Worm (Caenorhabditis elegans) whole organism, young adult: ENCODE measurements around the gene fbxa-222.

Experiments
- B0261.1 ChIP-seq: sonication (generic microtip); optimal IDR thresholded peaks from 2 replicates; lab custom pipeline; 2016; ENCODE audit warnings: mild to moderate bottlenecking, missing genetic modification characterization, moderate library complexity, missing compliant biosample characterization
- F23B12.7 ChIP-seq: sonication (generic microtip); optimal IDR thresholded peaks from 2 replicates; lab custom pipeline; 2017; ENCODE audit warnings: missing genetic modification characterization, mild to moderate bottlenecking, missing compliant biosample characterization, antibody characterized with exemption, moderate library complexity; ENCODE audit not compliant: insufficient read depth
- F49E8.2 ChIP-seq: sonication (generic microtip); optimal IDR thresholded peaks from 3 replicates; lab custom pipeline; 2017; ENCODE audit warnings: missing genetic modification characterization, mild to moderate bottlenecking, missing compliant biosample characterization, antibody characterized with exemption, moderate library complexity; ENCODE audit not compliant: insufficient read depth
- T26A5.8 ChIP-seq: sonication (generic microtip); optimal IDR thresholded peaks from 2 replicates; lab custom pipeline; 2016; ENCODE audit warnings: missing genetic modification characterization, missing compliant biosample characterization
- Y53F4B.3 ChIP-seq: fragments of 200-800 bp; sonication (Bioruptor generic); IDR thresholded peaks from 2 replicates; pipeline ENCODE4 v1.3.6; 2022; ENCODE audit warnings: missing genetic modification reagents, missing genetic modification characterization, missing compliant biosample characterization
- Y53G8AR.9 ChIP-seq: fragments of 200-800 bp; sonication (Bioruptor generic); conservative IDR thresholded peaks from 2 replicates; pipeline ENCODE4 v1.3.6; 2022; ENCODE audit warnings: missing genetic modification reagents, missing genetic modification characterization, missing compliant biosample characterization
- Y67H2A.10 ChIP-seq: fragments of 200-800 bp; sonication (Bioruptor generic); conservative IDR thresholded peaks from 2 replicates; pipeline ENCODE4 v1.3.6; 2022; ENCODE audit warnings: missing genetic modification reagents, missing genetic modification characterization, missing compliant biosample characterization
- Y79H2A.3 ChIP-seq: fragments of 200-800 bp; sonication (Bioruptor generic); conservative IDR thresholded peaks from 2 replicates; pipeline ENCODE4 v1.3.6; 2022; ENCODE audit warnings: missing genetic modification reagents, missing genetic modification characterization, missing compliant biosample characterization
- akir-1 ChIP-seq: fragments of 200-800 bp; sonication (Bioruptor generic); optimal IDR thresholded peaks from 2 replicates; lab custom pipeline; 2018; ENCODE audit warnings: mild to moderate bottlenecking, missing genetic modification characterization, moderate library complexity, missing compliant biosample characterization
- aptf-3 ChIP-seq: fragments of 200-800 bp; sonication (Bioruptor generic); IDR thresholded peaks from 2 replicates; pipeline ENCODE4 v1.3.6; 2022; ENCODE audit warnings: missing genetic modification characterization, missing compliant biosample characterization
- attf-3 ChIP-seq: fragments of 200-800 bp; sonication (Bioruptor generic); conservative IDR thresholded peaks from 2 replicates; pipeline ENCODE4 v1.3.6; 2022; ENCODE audit warnings: missing genetic modification reagents, missing genetic modification characterization, missing compliant biosample characterization
- attf-6 ChIP-seq: fragments of 200-800 bp; sonication (Bioruptor generic); IDR thresholded peaks from 2 replicates; pipeline ENCODE4 v1.3.6; 2022; ENCODE audit warnings: missing genetic modification reagents, missing genetic modification characterization, missing compliant biosample characterization
- ceh-40 ChIP-seq: fragments of 200-800 bp; sonication (Bioruptor generic); IDR thresholded peaks from 2 replicates; pipeline ENCODE4 v1.3.6; 2022; ENCODE audit warnings: missing genetic modification characterization, missing compliant biosample characterization
- dpl-1 ChIP-seq: fragments of 150-350 bp; optimal IDR thresholded peaks from 2 replicates; lab custom pipeline; 2014; ENCODE audit warnings: missing biosample characterization, missing genetic modification reagents, missing genetic modification characterization
- egrh-3 ChIP-seq: fragments of 200-800 bp; sonication (Bioruptor generic); IDR thresholded peaks from 2 replicates; pipeline ENCODE4 v1.3.6; 2022; ENCODE audit warnings: missing genetic modification reagents, missing genetic modification characterization, missing compliant biosample characterization
- him-1 ChIP-seq: sonication (generic microtip); optimal IDR thresholded peaks from 2 replicates; lab custom pipeline; 2016; ENCODE audit warnings: missing genotype, missing genetic modification reagents, missing genetic modification characterization, missing compliant biosample characterization
- hmg-1.2 ChIP-seq: fragments of 200-800 bp; sonication (Bioruptor generic); IDR thresholded peaks from 2 replicates; pipeline ENCODE4 v1.3.6; 2022; ENCODE audit warnings: missing genetic modification reagents, missing genetic modification characterization, missing compliant biosample characterization
- hmg-20 ChIP-seq: fragments of 200-800 bp; sonication (Bioruptor generic); IDR thresholded peaks from 2 replicates; pipeline ENCODE4 v1.3.6; 2022; ENCODE audit warnings: missing genetic modification reagents, missing genetic modification characterization, missing compliant biosample characterization
- let-607 ChIP-seq, 2 experiments: fragments of 200-800 bp in 1 of 2; sonication (Bioruptor generic) in 1 of 2; sonication (generic microtip) in 1 of 2; optimal IDR thresholded peaks; 2 replicates each; lab custom pipeline; 2016 to 2018; ENCODE audit warnings: mild to moderate bottlenecking in 2 of 2, missing compliant biosample characterization in 2 of 2, missing genetic modification characterization in 2 of 2, moderate library complexity in 2 of 2, missing genotype in 1 of 2
- lin-40 ChIP-seq: sonication (generic microtip); optimal IDR thresholded peaks from 2 replicates; lab custom pipeline; 2016; ENCODE audit warnings: missing genetic modification characterization, mild to moderate bottlenecking, missing compliant biosample characterization, missing genotype, missing genetic modification reagents
- lsl-1 ChIP-seq: fragments of 200-800 bp; sonication (Bioruptor generic); optimal IDR thresholded peaks from 2 replicates; lab custom pipeline; 2018; ENCODE audit warnings: mild to moderate bottlenecking, missing genetic modification characterization, moderate library complexity, missing compliant biosample characterization
- madf-3 ChIP-seq: fragments of 200-800 bp; sonication (Bioruptor generic); IDR thresholded peaks from 2 replicates; pipeline ENCODE4 v1.3.6; 2022; ENCODE audit warnings: missing genetic modification reagents, missing genetic modification characterization, missing compliant biosample characterization
- mcd-1 ChIP-seq: fragments of 200-800 bp; sonication (Bioruptor generic); IDR thresholded peaks from 2 replicates; pipeline ENCODE4 v1.3.6; 2022; ENCODE audit warnings: missing genetic modification reagents, missing genetic modification characterization, missing compliant biosample characterization
- mes-4 ChIP-seq: sonication (generic microtip); optimal IDR thresholded peaks from 2 replicates; lab custom pipeline; 2016; ENCODE audit warnings: missing genotype, missing genetic modification characterization, missing compliant biosample characterization
- nfya-2 ChIP-seq: fragments of 200-800 bp; sonication (Bioruptor generic); IDR thresholded peaks from 2 replicates; pipeline ENCODE4 v1.3.6; 2022; ENCODE audit warnings: missing genetic modification reagents, missing genetic modification characterization, missing compliant biosample characterization
- nhr-179 ChIP-seq: sonication (generic microtip); optimal IDR thresholded peaks from 2 replicates; lab custom pipeline; 2016; ENCODE audit warnings: mild to moderate bottlenecking, missing genetic modification characterization, missing compliant biosample characterization
- nhr-90 ChIP-seq: sonication (generic microtip); optimal IDR thresholded peaks from 2 replicates; lab custom pipeline; 2016; ENCODE audit warnings: missing genotype, mild to moderate bottlenecking, missing genetic modification characterization, missing compliant biosample characterization
- rec-8 ChIP-seq, 2 experiments: sonication (generic microtip); optimal IDR thresholded peaks; 2 replicates each; lab custom pipeline; 2016; ENCODE audit warnings: mild to moderate bottlenecking in 2 of 2, missing genetic modification characterization in 2 of 2, missing genetic modification reagents in 2 of 2, missing genotype in 2 of 2, missing biosample characterization in 1 of 2, missing compliant biosample characterization in 1 of 2, moderate library complexity in 1 of 2
- rpc-1 ChIP-seq, 2 experiments: fragments of 150-350 bp in 1 of 2; sonication (generic microtip) in 1 of 2; optimal IDR thresholded peaks; 2 replicates each; lab custom pipeline; 2014 to 2018; ENCODE audit warnings: missing biosample characterization in 1 of 2, missing genetic modification characterization in 1 of 2, missing genetic modification reagents in 1 of 2, missing genotype in 1 of 2
- snpc-1.3 ChIP-seq: sonication (generic microtip); optimal IDR thresholded peaks from 2 replicates; lab custom pipeline; 2017; ENCODE audit warnings: missing genetic modification characterization, mild to moderate bottlenecking, missing compliant biosample characterization, antibody characterized with exemption, moderate library complexity, missing genotype, missing genetic modification reagents; ENCODE audit not compliant: insufficient read depth
- tbp1 ChIP-seq: fragments of 200-800 bp; sonication (Bioruptor generic); optimal IDR thresholded peaks from 2 replicates; lab custom pipeline; 2018; ENCODE audit warnings: mild to moderate bottlenecking, missing genetic modification characterization, missing compliant biosample characterization
- zfh-2 ChIP-seq: fragments of 200-800 bp; sonication (Bioruptor generic); conservative IDR thresholded peaks from 2 replicates; pipeline ENCODE4 v1.3.6; 2022; ENCODE audit warnings: missing genetic modification reagents, missing genetic modification characterization, missing compliant biosample characterization
- zim-3 ChIP-seq: sonication (generic microtip); optimal IDR thresholded peaks from 2 replicates; lab custom pipeline; 2017; ENCODE audit warnings: mild to moderate bottlenecking, missing genetic modification characterization, moderate library complexity, missing compliant biosample characterization
- ztf-22 ChIP-seq: fragments of 200-800 bp; sonication (Bioruptor generic); optimal IDR thresholded peaks from 2 replicates; lab custom pipeline; 2018; ENCODE audit warnings: mild to moderate bottlenecking, missing genetic modification characterization, moderate library complexity, missing compliant biosample characterization

The fbxa-222 gene

DNA sequence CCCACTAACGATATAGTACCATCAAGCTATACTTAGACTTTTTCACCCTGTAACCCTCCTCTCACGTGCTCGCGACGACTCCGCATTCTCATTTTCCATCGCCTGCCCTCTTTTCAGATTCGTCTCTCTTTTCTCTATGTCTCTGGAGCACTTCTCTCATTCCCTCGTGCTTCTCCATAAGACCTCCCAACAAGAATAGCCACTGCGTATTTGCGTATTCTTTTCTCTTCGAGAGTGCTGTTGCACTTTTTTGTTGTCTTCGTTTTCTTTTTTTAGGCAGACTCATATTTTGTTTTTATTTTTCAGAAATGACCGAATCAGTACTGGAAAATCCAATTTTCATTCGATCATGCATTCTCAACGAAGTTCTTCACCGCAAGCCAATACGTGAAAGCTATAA lies at the start of gene fbxa-222:
fbxa-222 (plus strand) TSS at position 301 of the 400 bp plus-strand sequence.
- TF ChIP-seq zfh-2 (no peak), ceh-40 (GFP tag; lab: Robert Waterston, UW) (no peak), mes-4 (tag; lab: Kevin White, UChicago) (no peak), egrh-3 (GFP tag; lab: Robert Waterston, UW) (no peak), Y53G8AR.9 (GFP tag; lab: Robert Waterston, UW) (no peak), rpc-1 (optimal IDR thresholded peaks at IDR 0.05; lab: Kevin White, UChicago) (no peak), rpc-1 (tag; optimal IDR thresholded peaks at IDR 0.05; lab: Kevin White, UChicago) (no peak), nhr-90 (tag; lab: Kevin White, UChicago) (no peak), akir-1 (GFP tag; lab: Kevin White, UChicago) (no peak), ztf-22 (GFP tag; lab: Kevin White, UChicago) (no peak), rec-8 (tag; optimal IDR thresholded peaks at IDR 0.05; lab: Kevin White, UChicago) (no peak), let-607 (tag; optimal IDR thresholded peaks at IDR 0.05; lab: Kevin White, UChicago) (no peak), zim-3 (tag; lab: Kevin White, UChicago) (no peak), lsl-1 (GFP tag; lab: Kevin White, UChicago) (no peak), Y79H2A.3 (GFP tag; lab: Robert Waterston, UW) (no peak), F23B12.7 (no peak), Y67H2A.10 (GFP tag; lab: Robert Waterston, UW) (no peak)

- TF ChIP-seq attf-6 (no peak), aptf-3 (GFP tag; lab: Robert Waterston, UW) (no peak), let-607 (tag; optimal IDR thresholded peaks at IDR 0.05; lab: Kevin White, UChicago) (no peak), lsl-1 (GFP tag; lab: Kevin White, UChicago) (no peak), him-1 (no peak), ceh-40 (GFP tag; lab: Robert Waterston, UW) (no peak)
Measured at ce11 chrX:84602-85001, 32.6 kb upstream of the fbxa-222 start.

DNA sequence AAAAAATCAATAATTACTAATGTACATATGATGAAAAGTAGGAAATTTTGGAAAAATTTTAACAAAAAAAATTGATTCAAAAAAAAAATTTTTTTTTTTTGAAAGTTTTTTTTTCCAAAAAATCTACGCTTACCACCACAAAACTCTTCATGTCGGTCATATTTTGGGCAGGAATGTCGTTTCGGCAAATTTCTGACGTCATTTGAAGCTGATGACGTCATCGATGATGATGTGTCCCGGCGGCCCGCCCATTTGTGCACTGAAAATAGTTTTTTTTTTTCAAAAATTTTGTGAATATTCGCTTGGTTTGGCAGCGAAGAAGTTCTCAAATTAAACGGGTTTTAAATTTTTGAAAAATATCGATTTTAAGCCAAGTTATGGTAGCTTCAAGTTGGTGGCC lies 28.3 kb upstream of the fbxa-222 start:
- TF ChIP-seq tbp1 (GFP tag; lab: Kevin White, UChicago), result no peak
- TF ChIP-seq dpl-1, result no peak
- no peak for TF ChIP-seq madf-3 (GFP tag; lab: Robert Waterston, UW)
- TF ChIP-seq Y53F4B.3, result no peak
- TF ChIP-seq mcd-1 (GFP tag; lab: Robert Waterston, UW), result no peak
- no peak for TF ChIP-seq nhr-90 (tag; lab: Kevin White, UChicago)
- TF ChIP-seq nhr-179, result no peak
- no peak for TF ChIP-seq snpc-1.3 (tag; lab: Kevin White, UChicago)
- no peak for TF ChIP-seq nfya-2 (GFP tag; lab: Robert Waterston, UW)
- no peak for TF ChIP-seq rpc-1 (optimal IDR thresholded peaks at IDR 0.05; lab: Kevin White, UChicago)
- no peak for TF ChIP-seq rpc-1 (tag; optimal IDR thresholded peaks at IDR 0.05; lab: Kevin White, UChicago)
- no peak for TF ChIP-seq him-1
- no peak for TF ChIP-seq lin-40 (tag; lab: Kevin White, UChicago)
- TF ChIP-seq T26A5.8, result no peak
- TF ChIP-seq hmg-20 (GFP tag; lab: Robert Waterston, UW), result no peak
- TF ChIP-seq attf-3 (GFP tag; lab: Robert Waterston, UW), result no peak
- no peak for TF ChIP-seq F49E8.2 (tag; lab: Kevin White, UChicago)
- TF ChIP-seq egrh-3 (GFP tag; lab: Robert Waterston, UW), result no peak
- no peak for TF ChIP-seq hmg-1.2 (GFP tag; lab: Robert Waterston, UW)
- no peak for TF ChIP-seq B0261.1 (tag; lab: Kevin White, UChicago)
